Fruit fly (Drosophila melanogaster): ENCODE results near the gene Ssdp.
A peak's percentile ranks its signal among the peaks of the same experiment; 100 is the strongest.

The Ssdp gene

dm6 chr3R:18185385-18185784 lies 14.0 kb downstream of the Ssdp start, which contains the start of the genes Arp5 and CG7208 (continued):
- peak; percentile 74 for TF ChIP-seq CG17359 (tag; optimal IDR thresholded peaks at IDR 0.05)
- peak; percentile 77 for TF ChIP-seq Blimp-1 (GFP tag; optimal IDR thresholded peaks at IDR 0.05)
- peak; percentile 72 to 85 for TF ChIP-seq dpn (GFP tag; optimal IDR thresholded peaks at IDR 0.05)
- TF ChIP-seq Neu2 (GFP tag; optimal IDR thresholded peaks at IDR 0.05; ENCODE audit: borderline replicate concordance), result no peak
- TF ChIP-seq wdn (GFP tag; IDR thresholded peaks at IDR 0.05), result peak; percentile 39; the same call in 1 of the 2 replicates
- 0 out of 2 replicates have a peak, but pooled peaks have one; percentile 30 for TF ChIP-seq E2f1 (GFP tag; IDR thresholded peaks at IDR 0.05)
- peak; percentile 42 for TF ChIP-seq slou (GFP tag; optimal IDR thresholded peaks at IDR 0.05)
- TF ChIP-seq CG8478 (optimal IDR thresholded peaks at IDR 0.05), result no peak
- TF ChIP-seq Ptx1 (GFP tag; IDR thresholded peaks at IDR 0.05), result peak; percentile 62
- TF ChIP-seq Side (GFP tag; optimal IDR thresholded peaks at IDR 0.05), result peak; percentile 38
- no peak for TF ChIP-seq D (optimal IDR thresholded peaks at IDR 0.05)
- TF ChIP-seq D (GFP tag; optimal IDR thresholded peaks at IDR 0.05), result no peak
- TF ChIP-seq CG7357 (GFP tag; IDR thresholded peaks at IDR 0.05), result 0 out of 3 replicates have a peak, but pooled peaks have one; percentile 36
- TF ChIP-seq CG8944 (GFP tag; optimal IDR thresholded peaks at IDR 0.05), result peak; percentile 13
- peak; percentile 23 for TF ChIP-seq CG3163 (GFP tag; optimal IDR thresholded peaks at IDR 0.05)
- peak; percentile 9 for TF ChIP-seq Sin3A (optimal IDR thresholded peaks at IDR 0.05)
- TF ChIP-seq Rfx (GFP tag; IDR thresholded peaks at IDR 0.05), result peak; percentile 81
- TF ChIP-seq CG13894 (tag; optimal IDR thresholded peaks at IDR 0.05), result peak; percentile 69
- peak; percentile 2 for TF ChIP-seq tup (GFP tag; optimal IDR thresholded peaks at IDR 0.05)
- TF ChIP-seq Pdp1 (GFP tag; optimal IDR thresholded peaks at IDR 0.05), result peak; percentile 66 to 98
- peak; percentile 95 for TF ChIP-seq sens (GFP tag)
- TF ChIP-seq NfI (GFP tag; optimal IDR thresholded peaks at IDR 0.05), result peak; percentile 71
- TF ChIP-seq bbx (GFP tag; IDR thresholded peaks at IDR 0.05; ENCODE audit: partially characterized antibody), result 0 out of 2 replicates have a peak, but pooled peaks have one; percentile 12
- peak; percentile 81 for TF ChIP-seq Hmr (GFP tag; optimal IDR thresholded peaks at IDR 0.05)
- peak; percentile 6 for TF ChIP-seq NC2α (GFP tag; optimal IDR thresholded peaks at IDR 0.05)
- peak; percentile 9 for TF ChIP-seq CrebB (tag; optimal IDR thresholded peaks at IDR 0.05)
- peak; percentile 37 for TF ChIP-seq MESR4 (GFP tag; optimal IDR thresholded peaks at IDR 0.05)
- TF ChIP-seq YL-1 (GFP tag; optimal IDR thresholded peaks at IDR 0.05), result peak; percentile 53
- peak; percentile 30 for TF ChIP-seq CG3407 (GFP tag; optimal IDR thresholded peaks at IDR 0.05)
- no peak for TF ChIP-seq CG8281 (tag; optimal IDR thresholded peaks at IDR 0.05)
- TF ChIP-seq Hsf (GFP tag; optimal IDR thresholded peaks at IDR 0.05), result peak; percentile 76
- peak; percentile 74 for TF ChIP-seq bcd (GFP tag; optimal IDR thresholded peaks at IDR 0.05)
- TF ChIP-seq Taf1 (GFP tag; IDR thresholded peaks at IDR 0.05), result peak; percentile 60
- peak; percentile 37 for TF ChIP-seq twi (tag; optimal IDR thresholded peaks at IDR 0.05)
- no peak for TF ChIP-seq Opbp (GFP tag; IDR thresholded peaks at IDR 0.05; ENCODE audit: partially characterized antibody)
- peak; percentile 48; the same call in 1 of the 2 replicates for TF ChIP-seq CG4404 (GFP tag; IDR thresholded peaks at IDR 0.05)
- TF ChIP-seq zfh1 (GFP tag; IDR thresholded peaks at IDR 0.05), result peak; percentile 39; the same call in 1 of the 3 replicates
- peak; percentile 63 for TF ChIP-seq CG17385 (GFP tag; optimal IDR thresholded peaks at IDR 0.05)
- peak; percentile 55 for TF ChIP-seq CG16815 (GFP tag; optimal IDR thresholded peaks at IDR 0.05)
- no peak for TF ChIP-seq CG3726 (GFP tag; IDR thresholded peaks at IDR 0.05)
- peak; percentile 11 for TF ChIP-seq disco-r (GFP tag; optimal IDR thresholded peaks at IDR 0.05)
- TF ChIP-seq CG13424 (tag; optimal IDR thresholded peaks at IDR 0.05), result peak; percentile 69
- no peak for TF ChIP-seq Awh (GFP tag; IDR thresholded peaks at IDR 0.05)
- TF ChIP-seq CG11093 (GFP tag; IDR thresholded peaks at IDR 0.05), result no peak
- TF ChIP-seq NC2β (GFP tag; optimal IDR thresholded peaks at IDR 0.05), result peak; percentile 1
- peak; percentile 67 for TF ChIP-seq CG15601 (tag; optimal IDR thresholded peaks at IDR 0.05)
- no peak for TF ChIP-seq CG31365 (tag; optimal IDR thresholded peaks at IDR 0.05)
- TF ChIP-seq Atf6 (GFP tag; IDR thresholded peaks at IDR 0.05), result peak; percentile 56; the same call in 1 of the 2 replicates
- peak; percentile 42 for TF ChIP-seq cwo (GFP tag; optimal IDR thresholded peaks at IDR 0.05)
- TF ChIP-seq dmrt11E (tag; optimal IDR thresholded peaks at IDR 0.05), result peak; percentile 34
- TF ChIP-seq br (optimal IDR thresholded peaks at IDR 0.05), result no peak
- peak; percentile 66 for TF ChIP-seq tgo (GFP tag; IDR thresholded peaks at IDR 0.05)

Data from whole organism, embryonic.